Fruit fly (Drosophila melanogaster): Measurements from ENCODE around the gene Tmf.
A peak's percentile ranks its signal among the peaks of the same experiment; 100 is the strongest.

Tmf gene

DNA sequence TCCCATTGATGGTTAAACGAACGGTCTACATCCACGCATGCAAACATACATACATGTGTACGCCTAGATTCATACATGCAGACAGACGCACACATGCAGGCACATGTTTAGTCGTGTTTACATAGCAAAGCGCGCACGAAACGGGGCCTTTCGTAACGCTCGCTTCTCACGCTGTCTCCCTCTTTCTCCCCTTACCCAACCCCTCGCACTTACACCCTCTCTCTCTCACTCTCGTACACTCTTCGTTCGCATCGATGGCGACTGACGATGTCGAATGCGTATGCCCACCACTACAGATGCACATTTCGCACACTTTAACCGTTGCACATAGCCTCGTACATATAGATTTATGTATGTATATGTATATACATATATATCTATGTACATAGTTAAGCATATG is 21.9 kb downstream of the Tmf start (continued):
- peak; percentile 57 for TF ChIP-seq mirr (GFP tag; optimal IDR thresholded peaks at IDR 0.05)
- TF ChIP-seq CG2199 (GFP tag; IDR thresholded peaks at IDR 0.05), result 0 out of 3 replicates have a peak, but pooled peaks have one; percentile 61
- TF ChIP-seq CG15479 (GFP tag; optimal IDR thresholded peaks at IDR 0.05), result peak; percentile 36
- TF ChIP-seq luna (GFP tag; optimal IDR thresholded peaks at IDR 0.05), result no peak
- 0 out of 2 replicates have a peak, but pooled peaks have one; percentile 59 for TF ChIP-seq chm (GFP tag; IDR thresholded peaks at IDR 0.05)
- peak; percentile 44 for TF ChIP-seq Nf-YC (tag; optimal IDR thresholded peaks at IDR 0.05)
- peak; percentile 45 for TF ChIP-seq HLHmδ (GFP tag; optimal IDR thresholded peaks at IDR 0.05)
- TF ChIP-seq B-H2 (GFP tag; optimal IDR thresholded peaks at IDR 0.05), result peak; percentile 16
- TF ChIP-seq ro (GFP tag; IDR thresholded peaks at IDR 0.05), result no peak
- peak; percentile 43; the same call in 1 of the 3 replicates for TF ChIP-seq ci (GFP tag; IDR thresholded peaks at IDR 0.05)
- peak; percentile 56 for TF ChIP-seq Hey (tag; optimal IDR thresholded peaks at IDR 0.05)
- peak; percentile 86 for TF ChIP-seq CG13894 (tag; optimal IDR thresholded peaks at IDR 0.05)
- peak; percentile 7 for TF ChIP-seq CG4707 (GFP tag; optimal IDR thresholded peaks at IDR 0.05)
- TF ChIP-seq gem (tag; optimal IDR thresholded peaks at IDR 0.05), result no peak
- peak in 1 of 2 experiments; percentile 65 for TF ChIP-seq Pdp1 (GFP tag; optimal IDR thresholded peaks at IDR 0.05)
- TF ChIP-seq CG4282 (GFP tag; optimal IDR thresholded peaks at IDR 0.05), result no peak
- TF ChIP-seq row (GFP tag; IDR thresholded peaks at IDR 0.05), result 0 out of 3 replicates have a peak, but pooled peaks have one; percentile 17
- TF ChIP-seq sqz (GFP tag; optimal IDR thresholded peaks at IDR 0.05), result peak; percentile 46
- TF ChIP-seq CG17829 (tag; optimal IDR thresholded peaks at IDR 0.05), result peak; percentile 27
- TF ChIP-seq sug (tag; optimal IDR thresholded peaks at IDR 0.05), result peak; percentile 16
- peak; percentile 87 for TF ChIP-seq crol (GFP tag; IDR thresholded peaks at IDR 0.05)
- no peak for TF ChIP-seq zfh2 (GFP tag; optimal IDR thresholded peaks at IDR 0.05)
- TF ChIP-seq CG8944 (GFP tag; optimal IDR thresholded peaks at IDR 0.05), result no peak
- TF ChIP-seq CG8478 (optimal IDR thresholded peaks at IDR 0.05), result peak; percentile 89
- peak; percentile 94 for TF ChIP-seq Deaf1 (tag; optimal IDR thresholded peaks at IDR 0.05)
- TF ChIP-seq CG8290 (GFP tag; optimal IDR thresholded peaks at IDR 0.05), result peak; percentile 38
- peak; percentile 55 to 82 for TF ChIP-seq CG8290 (tag; optimal IDR thresholded peaks at IDR 0.05)
- no peak for TF ChIP-seq inv (GFP tag; IDR thresholded peaks at IDR 0.05; ENCODE audit: partially characterized antibody)
- no peak for TF ChIP-seq phol (tag; optimal IDR thresholded peaks at IDR 0.05)
- no peak for TF ChIP-seq CG10431 (GFP tag; optimal IDR thresholded peaks at IDR 0.05)
- no peak for TF ChIP-seq YL-1 (GFP tag; optimal IDR thresholded peaks at IDR 0.05)
- peak; percentile 77 for TF ChIP-seq pros (GFP tag; optimal IDR thresholded peaks at IDR 0.05)
- peak; percentile 86 for TF ChIP-seq kni (GFP tag; optimal IDR thresholded peaks at IDR 0.05)
- no peak for TF ChIP-seq CG1024 (GFP tag; IDR thresholded peaks at IDR 0.05)
- TF ChIP-seq sob (GFP tag; IDR thresholded peaks at IDR 0.05), result 0 out of 2 replicates have a peak, but pooled peaks have one; percentile 28
- TF ChIP-seq CG14050 (GFP tag; IDR thresholded peaks at IDR 0.05), result no peak
- TF ChIP-seq cwo (GFP tag; optimal IDR thresholded peaks at IDR 0.05), result peak; percentile 9
- peak; percentile 7 for TF ChIP-seq caup (GFP tag; optimal IDR thresholded peaks at IDR 0.05; ENCODE audit: severe bottlenecking)
- TF ChIP-seq CG16815 (GFP tag; optimal IDR thresholded peaks at IDR 0.05), result no peak

DNA sequence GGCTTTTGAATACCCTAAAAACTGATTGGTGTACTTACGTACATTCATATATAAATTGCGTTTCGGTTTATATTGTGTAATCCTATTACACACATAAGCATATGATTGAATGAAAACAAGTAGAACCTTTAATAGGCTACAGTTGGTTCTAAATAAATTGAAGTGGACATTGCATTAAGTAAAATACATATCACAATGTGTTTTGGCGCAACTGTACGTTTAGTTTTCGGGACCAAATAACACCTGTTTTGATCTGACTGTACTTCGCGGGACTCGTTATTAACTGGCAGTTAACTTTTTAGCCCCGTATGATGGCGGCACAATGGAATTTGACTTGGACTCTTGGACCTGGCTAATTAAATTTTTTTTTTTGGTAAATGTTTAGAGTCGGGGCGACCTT is 22.6 kb downstream of the Tmf start:
- TF ChIP-seq CG3281 (GFP tag; optimal IDR thresholded peaks at IDR 0.05) (no peak), hkb (optimal IDR thresholded peaks at IDR 0.05) (no peak), hkb (GFP tag; IDR thresholded peaks at IDR 0.05) (no peak), E2f1 (GFP tag; IDR thresholded peaks at IDR 0.05) (no peak), corto (GFP tag; optimal IDR thresholded peaks at IDR 0.05) (no peak), CG12071 (GFP tag; optimal IDR thresholded peaks at IDR 0.05) (no peak), CG2889 (GFP tag; IDR thresholded peaks at IDR 0.05) (no peak), CG8089 (GFP tag; optimal IDR thresholded peaks at IDR 0.05) (no peak), bbx (GFP tag; IDR thresholded peaks at IDR 0.05; ENCODE audit: partially characterized antibody) (no peak), odd (GFP tag; optimal IDR thresholded peaks at IDR 0.05) (no peak), sens-2 (GFP tag; IDR thresholded peaks at IDR 0.05) (no peak), Hmr (GFP tag; optimal IDR thresholded peaks at IDR 0.05) (no peak), Bgb (GFP tag; IDR thresholded peaks at IDR 0.05; ENCODE audit: partially characterized antibody) (no peak), dan (GFP tag; IDR thresholded peaks at IDR 0.05) (no peak), emc (GFP tag; optimal IDR thresholded peaks at IDR 0.05) (no peak), CG14050 (GFP tag; IDR thresholded peaks at IDR 0.05) (no peak)

All from whole organism, embryonic.